Worm (Caenorhabditis elegans) whole organism, L1 larva: ENCODE measurements around the gene Y54G2A.18.

ENCODE experiments used
- efl-1 ChIP-seq, 4 experiments: fragments of 150-350 bp; optimal IDR thresholded peaks in 3 of 4; peaks in 1 of 4; 1 replicate in 1 of 4; 2 replicates in 3 of 4; lab custom pipeline; 2014; ENCODE audit warnings: missing biosample characterization in 2 of 4, missing genetic modification characterization in 2 of 4, missing genetic modification reagents in 2 of 4
- hpl-2 ChIP-seq: fragments of 150-350 bp; optimal IDR thresholded peaks from 2 replicates; lab custom pipeline; 2014; ENCODE audit warnings: missing biosample characterization, missing genetic modification reagents, missing genetic modification characterization
- jun-1 ChIP-seq: fragments of 150-350 bp; optimal IDR thresholded peaks from 2 replicates; lab custom pipeline; 2014; ENCODE audit warnings: missing biosample characterization, missing genetic modification reagents, missing genetic modification characterization
- lin-35 ChIP-seq, 2 experiments: fragments of 150-350 bp; optimal IDR thresholded peaks; 2 replicates each; lab custom pipeline; 2014; ENCODE audit warnings: missing biosample characterization in 2 of 2, missing genetic modification characterization in 2 of 2, missing genetic modification reagents in 2 of 2
- nhr-90 ChIP-seq: sonication (generic microtip); optimal IDR thresholded peaks from 2 replicates; lab custom pipeline; 2016; ENCODE audit warnings: mild to moderate bottlenecking, missing genetic modification characterization, missing compliant biosample characterization; ENCODE audit not compliant: poor library complexity
- pag-3 ChIP-seq: sonication (generic microtip); optimal IDR thresholded peaks from 2 replicates; lab custom pipeline; 2017; ENCODE audit warnings: missing genetic modification characterization, mild to moderate bottlenecking, missing compliant biosample characterization, antibody characterized with exemption, borderline replicate concordance; ENCODE audit not compliant: insufficient read depth
- snpc-4 ChIP-seq: fragments of 150-350 bp; optimal IDR thresholded peaks from 2 replicates; lab custom pipeline; 2014; ENCODE audit warnings: missing biosample characterization, missing genetic modification characterization
- unc-130 ChIP-seq: fragments of 150-350 bp; optimal IDR thresholded peaks from 2 replicates; lab custom pipeline; 2017; ENCODE audit warnings: missing biosample characterization, missing genetic modification characterization, inconsistent platforms

DNA sequence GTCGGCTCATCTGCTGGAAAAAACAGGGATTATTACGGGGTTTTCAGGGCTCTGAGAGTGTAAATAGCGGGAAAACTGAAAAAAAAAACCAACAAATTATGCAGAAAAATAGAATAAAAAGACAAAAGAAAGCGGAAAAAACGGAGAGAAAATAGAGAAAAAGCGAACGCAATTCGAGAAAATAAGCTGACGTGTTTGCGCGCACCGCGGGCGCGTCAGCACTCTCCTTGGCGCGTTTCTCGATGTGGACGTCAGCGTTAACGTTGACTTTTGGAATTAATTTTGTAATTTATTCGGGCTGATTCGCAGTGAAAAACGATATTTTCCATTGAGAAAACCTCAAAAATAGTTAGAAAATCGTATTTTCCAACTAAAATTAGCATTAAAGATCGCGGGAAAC, 36.1 kb upstream of the Y54G2A.18 start, which contains the start of gene manf-1:
- TF ChIP-seq pag-3 (no peak), hpl-2 (GFP tag; lab: Kevin White, UChicago) (no peak), jun-1 (peak; percentile 60), unc-130 (tag; lab: Kevin White, UChicago) (peak; percentile 39), snpc-4 (tag; lab: Kevin White, UChicago) (peak; percentile 57), lin-35 (GFP tag; optimal IDR thresholded peaks at IDR 0.05; lab: Kevin White, UChicago) (peak; percentile 79 to 84), nhr-90 (tag; lab: Kevin White, UChicago) (peak; percentile 71), efl-1 (optimal IDR thresholded peaks at IDR 0.05; lab: Kevin White, UChicago) (peak; percentile 76 to 84), efl-1 (GFP tag; optimal IDR thresholded peaks at IDR 0.05 in 1 of 2; lab: Kevin White, UChicago) (peak; percentile 79 to 97)
